Fruit fly (Drosophila melanogaster): ENCODE measurements around the gene Tep3.
"Not testable (repeated sequence)": the region's sequence is repeated elsewhere in the genome, so short reads cannot be mapped to it uniquely, and the experiment has no call there.

DNA sequence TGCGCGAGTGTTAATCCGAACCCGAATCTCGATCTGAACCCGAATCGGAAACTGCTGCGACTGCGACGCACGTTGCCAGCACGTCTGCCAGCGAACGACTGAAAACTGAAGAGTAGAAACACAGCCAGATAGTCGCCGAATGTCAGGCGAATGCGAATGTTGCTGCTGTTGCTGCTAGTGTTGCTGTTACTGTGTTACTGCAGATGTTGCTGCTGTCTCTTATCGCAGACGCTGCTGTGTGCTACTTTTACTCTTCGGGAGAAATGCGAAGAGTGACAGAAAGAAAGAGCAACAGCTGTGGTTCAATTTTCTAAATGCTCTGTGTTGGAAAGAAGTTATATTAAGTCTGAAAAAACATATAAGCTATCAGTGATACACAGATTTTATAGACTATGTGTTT, 36.1 kb downstream of the Tep3 start, which contains the start of gene CG31904:
- not testable (repeated sequence) for TF ChIP-seq tx (GFP tag; optimal IDR thresholded peaks at IDR 0.05); CG18011 (GFP tag; optimal IDR thresholded peaks at IDR 0.05); tin (GFP tag; optimal IDR thresholded peaks at IDR 0.05); CG1529 (GFP tag; optimal IDR thresholded peaks at IDR 0.05); hbn (GFP tag; IDR thresholded peaks at IDR 0.05; ENCODE audit: partially characterized antibody); CG15696 (tag; optimal IDR thresholded peaks at IDR 0.05); pum (GFP tag; optimal IDR thresholded peaks at IDR 0.05); CG12942 (GFP tag; optimal IDR thresholded peaks at IDR 0.05); CG2678 (tag; optimal IDR thresholded peaks at IDR 0.05); Drgx (GFP tag; IDR thresholded peaks at IDR 0.05); ato (GFP tag; IDR thresholded peaks at IDR 0.05; ENCODE audit: partially characterized antibody)

All from whole organism, embryonic.